Worm (Caenorhabditis elegans): ENCODE results near the gene xrn-1.

xrn-1 gene

DNA sequence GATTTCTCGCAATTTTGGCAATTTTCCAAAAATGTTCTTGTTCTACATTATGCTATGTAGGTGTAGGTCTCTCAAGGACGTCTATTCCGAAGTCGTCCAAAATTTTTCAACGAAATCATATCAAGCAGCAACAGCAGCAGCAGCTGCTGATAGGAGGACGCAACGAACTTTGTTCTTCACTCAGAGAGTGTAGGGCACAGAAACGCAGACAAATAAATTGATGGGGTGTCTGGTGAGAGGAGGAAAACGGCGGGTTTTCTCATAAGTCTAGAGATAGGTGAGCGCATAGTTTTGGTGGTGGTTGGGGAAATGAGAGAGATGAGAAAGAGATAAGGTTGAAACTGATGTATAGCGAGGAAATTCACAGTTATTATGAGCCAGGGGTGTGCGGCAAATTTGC, 19.6 kb upstream of the xrn-1 start (continued):
- TF ChIP-seq mab-9 (GFP tag; IDR thresholded peaks at IDR 0.05) (no peak), nhr-77 (tag; optimal IDR thresholded peaks at IDR 0.05) (peak; percentile 55), hpl-2 (GFP tag; optimal IDR thresholded peaks at IDR 0.05) (no peak), nhr-19 (GFP tag; conservative IDR thresholded peaks at IDR 0.05) (peak; percentile 55), Y116A8C.19 (tag; optimal IDR thresholded peaks at IDR 0.05; ENCODE audit: borderline replicate concordance) (no peak), tlp-1 (tag; optimal IDR thresholded peaks at IDR 0.05) (no peak), blmp-1 (tag; optimal IDR thresholded peaks at IDR 0.05) (peak; percentile 80), pax-3 (tag; optimal IDR thresholded peaks at IDR 0.05) (no peak), unc-130 (tag; optimal IDR thresholded peaks at IDR 0.05) (peak; percentile 51), snu-23 (GFP tag; optimal IDR thresholded peaks at IDR 0.05) (peak; percentile 69), nhr-71 (tag; optimal IDR thresholded peaks at IDR 0.05) (peak; percentile 63)

DNA sequence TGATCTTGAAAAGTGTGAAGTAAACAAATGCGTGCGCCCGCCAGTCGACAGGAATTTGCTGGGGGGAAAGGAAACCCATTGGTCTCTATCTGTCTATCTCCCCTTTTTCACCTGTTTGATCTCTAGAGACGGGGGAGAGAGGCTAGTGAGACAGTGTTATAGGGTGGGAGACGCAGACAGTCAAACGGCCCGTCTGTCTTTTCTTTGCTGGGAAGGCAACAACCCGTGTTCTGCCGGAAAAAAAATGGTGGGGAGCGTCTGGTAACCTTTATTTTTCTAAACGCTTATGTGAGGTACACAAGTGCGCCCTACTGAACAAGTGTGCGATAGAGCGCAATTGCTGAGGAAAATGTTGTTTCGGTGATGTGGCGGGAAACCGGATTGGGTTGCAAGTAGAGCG, 18.2 kb upstream of the xrn-1 start:
- TF ChIP-seq C34B4.2 (tag; optimal IDR thresholded peaks at IDR 0.05) (no peak), isw-1 (GFP tag; IDR thresholded peaks at IDR 0.05) (no peak), unc-130 (tag; optimal IDR thresholded peaks at IDR 0.05) (peak; percentile 48), zag-1 (tag; optimal IDR thresholded peaks at IDR 0.05) (no peak), snu-23 (GFP tag; optimal IDR thresholded peaks at IDR 0.05) (peak; percentile 85), nhr-47 (tag; optimal IDR thresholded peaks at IDR 0.05) (peak; percentile 64), nhr-20 (tag; optimal IDR thresholded peaks at IDR 0.05) (peak; percentile 91), rnt-1 (tag; optimal IDR thresholded peaks at IDR 0.05) (peak; percentile 68), irx-1 (tag; optimal IDR thresholded peaks at IDR 0.05) (peak; percentile 44), fos-1 (tag; optimal IDR thresholded peaks at IDR 0.05) (no peak), nhr-77 (tag; optimal IDR thresholded peaks at IDR 0.05) (peak; percentile 91), skn-1 (tag; optimal IDR thresholded peaks at IDR 0.05) (peak; percentile 51), lin-39 (tag; optimal IDR thresholded peaks at IDR 0.05) (no peak), dpl-1 (GFP tag; optimal IDR thresholded peaks at IDR 0.05) (peak; percentile 41 to 56 (median 48)), dsc-1 (tag; optimal IDR thresholded peaks at IDR 0.05) (no peak), blmp-1 (tag; optimal IDR thresholded peaks at IDR 0.05) (peak; percentile 77), alr-1 (tag; optimal IDR thresholded peaks at IDR 0.05; ENCODE audit: borderline replicate concordance) (no peak), elt-3 (tag; optimal IDR thresholded peaks at IDR 0.05) (peak in 4 of 6 experiments; percentile 3 to 65 (median 62)), jun-1 (tag; optimal IDR thresholded peaks at IDR 0.05) (peak; percentile 75), mdl-1 (tag; optimal IDR thresholded peaks at IDR 0.05) (peak in 1 of 2 experiments; percentile 82), ama-1 (optimal IDR thresholded peaks at IDR 0.05) (no peak), nhr-90 (tag; optimal IDR thresholded peaks at IDR 0.05; ENCODE audit: poor library complexity) (peak; percentile 82), elt-2 (tag; optimal IDR thresholded peaks at IDR 0.05) (no peak), unc-86 (tag; optimal IDR thresholded peaks at IDR 0.05) (no peak), swsn-7 (tag; optimal IDR thresholded peaks at IDR 0.05) (peak; percentile 60), ceh-88 (GFP tag; IDR thresholded peaks at IDR 0.05) (no peak), ceh-82 (tag; optimal IDR thresholded peaks at IDR 0.05) (peak in 1 of 3 experiments; percentile 15), ets-5 (GFP tag; IDR thresholded peaks at IDR 0.05) (no peak), pax-3 (tag; optimal IDR thresholded peaks at IDR 0.05) (no peak), lsy-2 (tag; optimal IDR thresholded peaks at IDR 0.05) (peak; percentile 59 to 66), snpc-4 (tag; optimal IDR thresholded peaks at IDR 0.05) (peak; percentile 64), mep-1 (tag; optimal IDR thresholded peaks at IDR 0.05) (peak; percentile 80), ztf-11 (tag; optimal IDR thresholded peaks at IDR 0.05) (peak in 1 of 2 experiments; percentile 4), xbp-1 (tag; optimal IDR thresholded peaks at IDR 0.05) (peak; percentile 41), lin-14 (GFP tag; optimal IDR thresholded peaks at IDR 0.05) (peak; percentile 92), mef-2 (tag; optimal IDR thresholded peaks at IDR 0.05) (no peak), fkh-10 (GFP tag; optimal IDR thresholded peaks at IDR 0.05) (no peak), grh-1 (GFP tag; IDR thresholded peaks at IDR 0.05) (peak; percentile 41; the same call in 1 of the 2 replicates), ztf-4 (tag; optimal IDR thresholded peaks at IDR 0.05) (no peak), pqm-1 (tag; optimal IDR thresholded peaks at IDR 0.05) (no peak), efl-1 (optimal IDR thresholded peaks at IDR 0.05) (peak; percentile 55 to 62), efl-1 (GFP tag; optimal IDR thresholded peaks at IDR 0.05 in 1 of 2) (peak; percentile 59 to 96), nhr-28 (tag; optimal IDR thresholded peaks at IDR 0.05) (no peak), C16A3.4 (tag; optimal IDR thresholded peaks at IDR 0.05) (peak; percentile 32), egl-13 (tag; optimal IDR thresholded peaks at IDR 0.05) (no peak), hpl-2 (GFP tag; optimal IDR thresholded peaks at IDR 0.05) (no peak), mab-9 (GFP tag; IDR thresholded peaks at IDR 0.05) (no peak)
